Worm (Caenorhabditis elegans) whole organism, late embryonic: ENCODE data around the gene spl-1.

Experiments
- ama-1 ChIP-seq: fragments of 150-350 bp; optimal IDR thresholded peaks from 2 replicates; lab custom pipeline; 2014
- dve-1 ChIP-seq: sonication (generic microtip); optimal IDR thresholded peaks from 2 replicates; lab custom pipeline; 2017; ENCODE audit warnings: antibody characterized with exemption, mild to moderate bottlenecking, missing genetic modification characterization, missing compliant biosample characterization
- eyg-1 ChIP-seq: sonication (generic microtip); optimal IDR thresholded peaks from 2 replicates; lab custom pipeline; 2016; ENCODE audit warnings: missing genotype, missing genetic modification characterization, missing compliant biosample characterization
- hlh-15 ChIP-seq: sonication (generic microtip); optimal IDR thresholded peaks from 2 replicates; lab custom pipeline; 2016; ENCODE audit warnings: missing genetic modification characterization, missing compliant biosample characterization
- hlh-6 ChIP-seq: sonication (generic microtip); optimal IDR thresholded peaks from 2 replicates; lab custom pipeline; 2016; ENCODE audit warnings: missing genotype, missing genetic modification characterization, missing compliant biosample characterization
- madf-2 ChIP-seq: sonication (generic microtip); optimal IDR thresholded peaks from 2 replicates; lab custom pipeline; 2017; ENCODE audit warnings: missing genetic modification characterization, missing compliant biosample characterization
- nhr-232 ChIP-seq: sonication (generic microtip); optimal IDR thresholded peaks from 2 replicates; lab custom pipeline; 2016; ENCODE audit warnings: missing genetic modification characterization, missing compliant biosample characterization
- pat-9 ChIP-seq: fragments of 200-800 bp; sonication (Bioruptor generic); optimal IDR thresholded peaks from 2 replicates; lab custom pipeline; 2018; ENCODE audit warnings: mild to moderate bottlenecking, missing genetic modification characterization, moderate library complexity, missing compliant biosample characterization
- pha-4 ChIP-seq: fragments of 150-350 bp; optimal IDR thresholded peaks from 2 replicates; lab custom pipeline; 2018; ENCODE audit warnings: missing biosample characterization, missing genetic modification reagents, missing genetic modification characterization
- pqm-1 ChIP-seq: sonication (generic microtip); optimal IDR thresholded peaks from 2 replicates; lab custom pipeline; 2016; ENCODE audit warnings: missing genetic modification characterization, missing compliant biosample characterization
- sdc-2 ChIP-seq: sonication (generic microtip); optimal IDR thresholded peaks from 2 replicates; lab custom pipeline; 2016; ENCODE audit warnings: missing genotype, missing genetic modification characterization, missing compliant biosample characterization
- sox-2 ChIP-seq: fragments of 200-800 bp; sonication (Bioruptor generic); IDR thresholded peaks from 2 replicates; pipeline ENCODE4 v1.3.6; 2022; ENCODE audit warnings: missing genetic modification reagents, missing genetic modification characterization, missing compliant biosample characterization

DNA sequence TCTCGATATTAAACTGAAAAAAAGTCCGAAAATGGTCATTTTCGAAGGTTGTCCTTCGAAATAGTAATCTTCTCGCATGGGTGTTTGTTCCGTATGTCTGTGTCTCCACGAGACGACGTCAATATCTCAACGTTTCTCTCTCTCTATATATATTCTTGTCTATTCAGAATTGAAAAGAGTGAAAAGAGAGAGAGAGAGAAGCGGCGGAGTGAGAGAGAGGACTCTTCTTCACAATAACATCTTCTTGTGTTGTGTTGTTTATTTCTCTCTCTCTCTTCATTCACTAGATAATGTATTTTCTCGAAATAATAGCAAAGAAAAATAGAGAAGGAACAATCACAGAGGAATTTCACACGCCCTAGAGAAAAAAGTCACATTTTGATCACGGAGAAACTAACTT, 16.6 kb downstream of the spl-1 start:
- no peak for TF ChIP-seq pqm-1 (tag; lab: Kevin White, UChicago)
- no peak for TF ChIP-seq hlh-6 (tag; lab: Kevin White, UChicago)
- no peak for TF ChIP-seq sdc-2
- TF ChIP-seq pat-9 (tag; lab: Kevin White, UChicago), result no peak
- no peak for TF ChIP-seq ama-1 (lab: Kevin White, UChicago)
- TF ChIP-seq sox-2, result no peak
- no peak for TF ChIP-seq eyg-1 (tag; lab: Kevin White, UChicago)
- TF ChIP-seq hlh-15 (tag; lab: Kevin White, UChicago), result no peak
- TF ChIP-seq dve-1 (tag; lab: Kevin White, UChicago), result no peak
- no peak for TF ChIP-seq pha-4 (tag; lab: Kevin White, UChicago)
- no peak for TF ChIP-seq madf-2 (tag; lab: Kevin White, UChicago)
- no peak for TF ChIP-seq nhr-232 (tag; lab: Kevin White, UChicago)
